Worm (Caenorhabditis elegans): ENCODE results near the gene dgtr-1.

dgtr-1 gene

DNA sequence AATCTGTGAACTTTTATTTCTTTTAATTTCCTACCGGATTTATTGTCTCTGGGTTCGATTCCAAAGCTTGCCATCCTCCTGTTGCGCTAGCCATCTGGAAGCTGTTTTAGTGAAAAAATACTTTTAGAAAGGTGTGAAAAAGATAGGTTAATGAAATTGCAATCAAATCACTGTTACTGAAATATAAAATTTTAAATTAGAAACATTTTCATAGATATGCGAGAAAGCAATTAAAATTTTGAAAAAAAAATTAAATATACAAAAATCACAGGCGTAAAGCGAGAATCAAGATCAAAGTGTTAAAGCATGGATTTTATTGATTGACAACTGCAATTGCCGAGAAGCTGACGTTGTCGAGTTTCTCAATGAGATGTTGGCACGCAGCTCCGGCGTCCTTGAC is 12.8 kb downstream of the dgtr-1 start, which contains the start of gene ubh-2:
TSS of gene ubh-2 (minus strand) at position 101 of the 400 bp plus-strand sequence.
- TF ChIP-seq K12H6.12 (tag; optimal IDR thresholded peaks at IDR 0.05) = no peak

ce11 chrV:6510622-6511021 is 13.7 kb downstream of the dgtr-1 start:
- TF ChIP-seq attf-6 (GFP tag; IDR thresholded peaks at IDR 0.05) (no peak), lir-1 (GFP tag; conservative IDR thresholded peaks at IDR 0.05) (no peak), xnd-1 (tag; optimal IDR thresholded peaks at IDR 0.05) (peak; percentile 3), ceh-79 (tag; optimal IDR thresholded peaks at IDR 0.05) (no peak), bed-1 (GFP tag; IDR thresholded peaks at IDR 0.05) (no peak), hlh-12 (tag; optimal IDR thresholded peaks at IDR 0.05) (no peak), ztf-6 (GFP tag; IDR thresholded peaks at IDR 0.05) (no peak), madf-6 (GFP tag; IDR thresholded peaks at IDR 0.05) (peak; percentile 49; the same call in 1 of the 2 replicates), bed-2 (GFP tag; IDR thresholded peaks at IDR 0.05) (no peak), aptf-3 (GFP tag; IDR thresholded peaks at IDR 0.05) (no peak), let-526 (GFP tag; IDR thresholded peaks at IDR 0.05) (no peak), lsl-1 (GFP tag; optimal IDR thresholded peaks at IDR 0.05) (peak; percentile 88), lin-35 (GFP tag; optimal IDR thresholded peaks at IDR 0.05) (no peak)

DNA sequence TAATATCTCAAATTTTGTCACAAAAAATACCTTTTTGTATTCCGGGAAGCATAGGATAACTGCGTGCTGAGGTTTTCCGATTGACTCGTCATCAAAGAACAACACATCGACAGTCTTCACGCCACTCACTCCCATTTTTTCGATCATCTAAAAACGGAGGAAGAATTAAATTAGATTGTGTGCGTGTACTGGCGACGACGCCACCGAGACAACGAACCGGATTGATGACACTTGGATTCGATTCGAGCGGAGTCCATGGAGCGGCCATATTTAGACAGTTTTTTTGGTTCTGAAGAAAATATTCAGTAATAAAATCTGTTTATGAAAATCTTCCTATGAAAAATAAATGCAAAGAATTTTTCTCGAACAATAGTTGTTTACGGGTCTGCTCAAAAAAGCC is 14.2 kb downstream of the dgtr-1 start, which contains the start of gene ubh-1:
TSS of gene ubh-1 (minus strand) at position 289 of the 400 bp plus-strand sequence.
- TF ChIP-seq nfyb-1 (GFP tag; IDR thresholded peaks at IDR 0.05) = 0 out of 2 replicates have a peak, but pooled peaks have one; percentile 10
- TF ChIP-seq ztf-22 (GFP tag; optimal IDR thresholded peaks at IDR 0.05) = no peak

ce11 chrV:6513356-6513755 is 16.4 kb downstream of the dgtr-1 start:
- no peak for TF ChIP-seq ama-1 (optimal IDR thresholded peaks at IDR 0.05)
- TF ChIP-seq ama-1 (GFP tag; optimal IDR thresholded peaks at IDR 0.05) = no peak
- TF ChIP-seq let-607 (tag; optimal IDR thresholded peaks at IDR 0.05) = peak in 1 of 2 experiments; percentile 87

- TF ChIP-seq chd-7 (tag; optimal IDR thresholded peaks at IDR 0.05) (no peak), dox-1 (GFP tag; IDR thresholded peaks at IDR 0.05) (no peak), hlh-12 (tag; optimal IDR thresholded peaks at IDR 0.05) (no peak), rec-8 (tag; optimal IDR thresholded peaks at IDR 0.05) (no peak), ztf-3 (GFP tag; optimal IDR thresholded peaks at IDR 0.05) (no peak), hrde-1 (tag; optimal IDR thresholded peaks at IDR 0.05; ENCODE audit: borderline replicate concordance) (no peak)
Observed at ce11 chrV:6513786-6514430, 17.0 kb downstream of the dgtr-1 start.

DNA sequence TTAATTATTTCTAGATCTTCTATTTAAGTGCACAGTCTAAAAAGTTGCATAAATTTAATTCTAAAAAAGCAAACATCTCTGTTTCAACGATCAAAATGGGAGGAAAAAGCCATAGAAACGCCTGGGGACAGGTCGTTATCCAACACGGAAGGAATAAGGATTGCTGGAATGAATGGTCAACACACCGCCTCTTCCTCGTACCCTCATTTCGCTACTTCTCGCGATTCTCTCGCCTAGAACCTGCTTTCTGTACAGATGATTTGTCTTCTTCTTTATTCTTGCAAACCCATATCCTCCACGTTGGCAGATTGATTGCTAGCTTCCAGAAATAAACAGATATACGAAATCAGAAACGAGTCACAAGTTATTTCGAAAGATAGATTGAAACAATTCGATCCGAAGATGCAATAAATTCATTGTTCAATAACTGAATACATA is 18.0 kb downstream of the dgtr-1 start, which contains the start of gene dpy-11:
TSS of gene dpy-11 (minus strand) at position 354 of the 438 bp plus-strand sequence.
- TF ChIP-seq nhr-80 (tag; optimal IDR thresholded peaks at IDR 0.05) (no peak), hlh-26 (GFP tag; conservative IDR thresholded peaks at IDR 0.05) (no peak), mcd-1 (GFP tag; IDR thresholded peaks at IDR 0.05) (peak; percentile 58; the same call in 1 of the 2 replicates), xnd-1 (tag; optimal IDR thresholded peaks at IDR 0.05) (no peak), lir-1 (GFP tag; conservative IDR thresholded peaks at IDR 0.05) (no peak), Y56A3A.18 (GFP tag; IDR thresholded peaks at IDR 0.05) (no peak; the same call in none of the 2 replicates), sptf-2 (GFP tag; optimal IDR thresholded peaks at IDR 0.05) (no peak), bed-2 (GFP tag; IDR thresholded peaks at IDR 0.05) (no peak), ztf-18 (tag; optimal IDR thresholded peaks at IDR 0.05) (no peak), ccch-3 (GFP tag; optimal IDR thresholded peaks at IDR 0.05) (no peak), snpc-1.3 (tag; optimal IDR thresholded peaks at IDR 0.05; ENCODE audit: insufficient read depth) (no peak), atf-7 (tag; optimal IDR thresholded peaks at IDR 0.05) (peak; percentile 55), K12H6.12 (tag; optimal IDR thresholded peaks at IDR 0.05) (no peak), unc-62 (GFP tag; optimal IDR thresholded peaks at IDR 0.05) (no peak), nhr-90 (tag; optimal IDR thresholded peaks at IDR 0.05) (peak; percentile 1), nhr-27 (tag; optimal IDR thresholded peaks at IDR 0.05) (no peak), lag-1 (GFP tag; IDR thresholded peaks at IDR 0.05) (no peak), F23B12.7 (tag; optimal IDR thresholded peaks at IDR 0.05; ENCODE audit: insufficient read depth) (no peak), nhr-120 (GFP tag; IDR thresholded peaks at IDR 0.05) (no peak)
